Worm (Caenorhabditis elegans) whole organism, young adult: ENCODE data around the gene T24B8.7.

Experiments
- F23B12.7 ChIP-seq: sonication (generic microtip); optimal IDR thresholded peaks from 2 replicates; lab custom pipeline; 2017; ENCODE audit warnings: missing genetic modification characterization, mild to moderate bottlenecking, missing compliant biosample characterization, antibody characterized with exemption, moderate library complexity; ENCODE audit not compliant: insufficient read depth
- F33H1.4 ChIP-seq: fragments of 200-800 bp; sonication (Bioruptor generic); IDR thresholded peaks from 2 replicates; pipeline ENCODE4 v1.3.6; 2022; ENCODE audit warnings: missing genetic modification reagents, missing genetic modification characterization, missing compliant biosample characterization
- F37B4.10 ChIP-seq: fragments of 200-800 bp; sonication (Bioruptor generic); IDR thresholded peaks from 2 replicates; pipeline ENCODE4 v1.3.6; 2022; ENCODE audit warnings: missing genetic modification characterization, missing compliant biosample characterization
- F57C9.4 ChIP-seq: sonication (generic microtip); optimal IDR thresholded peaks from 2 replicates; lab custom pipeline; 2017; ENCODE audit warnings: mild to moderate bottlenecking, missing genetic modification characterization, missing compliant biosample characterization
- K11D2.4 ChIP-seq: fragments of 200-800 bp; sonication (Bioruptor generic); IDR thresholded peaks from 2 replicates; pipeline ENCODE4 v1.3.6; 2022; ENCODE audit warnings: missing genetic modification reagents, missing genetic modification characterization, missing compliant biosample characterization
- T07F8.4 ChIP-seq: sonication (generic microtip); optimal IDR thresholded peaks from 2 replicates; lab custom pipeline; 2016; ENCODE audit warnings: mild to moderate bottlenecking, missing genetic modification characterization, moderate library complexity, missing compliant biosample characterization
- Y53G8AR.9 ChIP-seq: fragments of 200-800 bp; sonication (Bioruptor generic); conservative IDR thresholded peaks from 2 replicates; pipeline ENCODE4 v1.3.6; 2022; ENCODE audit warnings: missing genetic modification reagents, missing genetic modification characterization, missing compliant biosample characterization
- ZK185.1 ChIP-seq: sonication (generic microtip); optimal IDR thresholded peaks from 2 replicates; lab custom pipeline; 2016; ENCODE audit warnings: mild to moderate bottlenecking, missing genetic modification characterization, missing compliant biosample characterization; ENCODE audit not compliant: poor library complexity, severe bottlenecking
- aptf-3 ChIP-seq: fragments of 200-800 bp; sonication (Bioruptor generic); IDR thresholded peaks from 2 replicates; pipeline ENCODE4 v1.3.6; 2022; ENCODE audit warnings: missing genetic modification characterization, missing compliant biosample characterization
- atf-7 ChIP-seq: sonication (generic microtip); optimal IDR thresholded peaks from 2 replicates; lab custom pipeline; 2017; ENCODE audit warnings: mild to moderate bottlenecking, missing genetic modification characterization, missing compliant biosample characterization
- athp-1 ChIP-seq: sonication (generic microtip); optimal IDR thresholded peaks from 2 replicates; lab custom pipeline; 2017; ENCODE audit warnings: mild to moderate bottlenecking, missing genetic modification characterization, missing compliant biosample characterization
- bed-2 ChIP-seq: fragments of 200-800 bp; sonication (Bioruptor generic); IDR thresholded peaks from 2 replicates; pipeline ENCODE4 v1.3.6; 2022; ENCODE audit warnings: missing genetic modification reagents, missing genetic modification characterization, missing compliant biosample characterization
- cebp-2 ChIP-seq: fragments of 200-800 bp; sonication (Bioruptor generic); IDR thresholded peaks from 2 replicates; pipeline ENCODE4 v1.3.6; 2022; ENCODE audit warnings: missing genetic modification characterization, missing compliant biosample characterization
- ceh-58 ChIP-seq: fragments of 200-800 bp; sonication (Bioruptor generic); IDR thresholded peaks from 2 replicates; pipeline ENCODE4 v1.3.6; 2022; ENCODE audit warnings: missing genetic modification characterization, missing compliant biosample characterization
- chd-7 ChIP-seq: sonication (generic microtip); optimal IDR thresholded peaks from 2 replicates; lab custom pipeline; 2016; ENCODE audit warnings: mild to moderate bottlenecking, missing genetic modification characterization, moderate library complexity, missing compliant biosample characterization
- die-1 ChIP-seq: sonication (generic microtip); optimal IDR thresholded peaks from 2 replicates; lab custom pipeline; 2016; ENCODE audit warnings: missing genotype, mild to moderate bottlenecking, missing genetic modification characterization, missing compliant biosample characterization
- dpl-1 ChIP-seq: fragments of 150-350 bp; optimal IDR thresholded peaks from 2 replicates; lab custom pipeline; 2014; ENCODE audit warnings: missing biosample characterization, missing genetic modification reagents, missing genetic modification characterization
- efl-1 ChIP-seq: fragments of 150-350 bp; optimal IDR thresholded peaks from 2 replicates; lab custom pipeline; 2014; ENCODE audit warnings: missing biosample characterization, missing genetic modification reagents, missing genetic modification characterization
- fkh-3 ChIP-seq: sonication (generic microtip); optimal IDR thresholded peaks from 2 replicates; lab custom pipeline; 2016; ENCODE audit warnings: mild to moderate bottlenecking, missing genetic modification characterization, missing compliant biosample characterization
- gei-17 ChIP-seq: fragments of 200-800 bp; sonication (Bioruptor generic); optimal IDR thresholded peaks from 2 replicates; lab custom pipeline; 2018; ENCODE audit warnings: mild to moderate bottlenecking, missing genetic modification characterization, missing compliant biosample characterization
- hlh-26 ChIP-seq: fragments of 200-800 bp; sonication (Bioruptor generic); conservative IDR thresholded peaks from 2 replicates; pipeline ENCODE4 v1.3.6; 2022; ENCODE audit warnings: missing genetic modification reagents, missing genetic modification characterization, missing compliant biosample characterization
- hrde-1 ChIP-seq: sonication (generic microtip); optimal IDR thresholded peaks from 2 replicates; lab custom pipeline; 2016; ENCODE audit warnings: missing genetic modification characterization, mild to moderate bottlenecking, missing compliant biosample characterization, moderate library complexity, missing genotype, missing genetic modification reagents, borderline replicate concordance
- lag-1 ChIP-seq: fragments of 200-800 bp; sonication (Bioruptor generic); IDR thresholded peaks from 2 replicates; pipeline ENCODE4 v1.3.6; 2022; ENCODE audit warnings: missing genetic modification reagents, missing genetic modification characterization, missing compliant biosample characterization
- let-526 ChIP-seq: fragments of 200-800 bp; sonication (Bioruptor generic); IDR thresholded peaks from 2 replicates; pipeline ENCODE4 v1.3.6; 2022; ENCODE audit warnings: missing genetic modification reagents, missing genetic modification characterization, missing compliant biosample characterization
- lin-26 ChIP-seq: fragments of 200-800 bp; sonication (Bioruptor generic); IDR thresholded peaks from 2 replicates; pipeline ENCODE4 v1.3.6; 2022; ENCODE audit warnings: missing genetic modification reagents, missing genetic modification characterization, missing compliant biosample characterization
- lin-54 ChIP-seq: fragments of 200-800 bp; sonication (Bioruptor generic); optimal IDR thresholded peaks from 2 replicates; lab custom pipeline; 2018; ENCODE audit warnings: mild to moderate bottlenecking, missing genetic modification characterization, missing compliant biosample characterization
- lsl-1 ChIP-seq: fragments of 200-800 bp; sonication (Bioruptor generic); optimal IDR thresholded peaks from 2 replicates; lab custom pipeline; 2018; ENCODE audit warnings: mild to moderate bottlenecking, missing genetic modification characterization, moderate library complexity, missing compliant biosample characterization
- lsy-27 ChIP-seq: sonication (generic microtip); optimal IDR thresholded peaks from 2 replicates; lab custom pipeline; 2017; ENCODE audit warnings: missing genetic modification characterization, mild to moderate bottlenecking, missing compliant biosample characterization, antibody characterized with exemption, missing genotype, borderline replicate concordance; ENCODE audit not compliant: insufficient read depth
- madf-6 ChIP-seq: fragments of 200-800 bp; sonication (Bioruptor generic); IDR thresholded peaks from 2 replicates; pipeline ENCODE4 v1.3.6; 2022; ENCODE audit warnings: missing genetic modification reagents, missing genetic modification characterization, missing compliant biosample characterization
- madf-8 ChIP-seq: fragments of 200-800 bp; sonication (Bioruptor generic); conservative IDR thresholded peaks from 2 replicates; pipeline ENCODE4 v1.3.6; 2022; ENCODE audit warnings: missing genetic modification reagents, missing genetic modification characterization, missing compliant biosample characterization
- mcd-1 ChIP-seq: fragments of 200-800 bp; sonication (Bioruptor generic); IDR thresholded peaks from 2 replicates; pipeline ENCODE4 v1.3.6; 2022; ENCODE audit warnings: missing genetic modification reagents, missing genetic modification characterization, missing compliant biosample characterization
- mxl-1 ChIP-seq: sonication (generic microtip); optimal IDR thresholded peaks from 2 replicates; lab custom pipeline; 2016; ENCODE audit warnings: missing genetic modification characterization, missing compliant biosample characterization
- nfyb-1 ChIP-seq: fragments of 200-800 bp; sonication (Bioruptor generic); IDR thresholded peaks from 2 replicates; pipeline ENCODE4 v1.3.6; 2022; ENCODE audit warnings: missing genetic modification reagents, missing genetic modification characterization, missing compliant biosample characterization
- nhr-120 ChIP-seq: fragments of 200-800 bp; sonication (Bioruptor generic); IDR thresholded peaks from 2 replicates; pipeline ENCODE4 v1.3.6; 2022; ENCODE audit warnings: missing genetic modification characterization, missing compliant biosample characterization
- nhr-27 ChIP-seq: fragments of 200-800 bp; sonication (Bioruptor generic); optimal IDR thresholded peaks from 2 replicates; lab custom pipeline; 2018; ENCODE audit warnings: mild to moderate bottlenecking, missing genetic modification characterization, moderate library complexity, missing compliant biosample characterization
- nhr-80 ChIP-seq: sonication (generic microtip); optimal IDR thresholded peaks from 2 replicates; lab custom pipeline; 2016; ENCODE audit warnings: missing genetic modification characterization, missing compliant biosample characterization
- rcor-1 ChIP-seq: fragments of 200-800 bp; sonication (Bioruptor generic); IDR thresholded peaks from 2 replicates; pipeline ENCODE4 v1.3.6; 2022; ENCODE audit warnings: missing genetic modification reagents, missing genetic modification characterization, missing compliant biosample characterization
- sea-2 ChIP-seq: fragments of 200-800 bp; sonication (Bioruptor generic); IDR thresholded peaks from 2 replicates; pipeline ENCODE4 v1.3.6; 2022; ENCODE audit warnings: missing genetic modification characterization, missing compliant biosample characterization
- snpc-3.4 ChIP-seq: sonication (generic microtip); optimal IDR thresholded peaks from 2 replicates; lab custom pipeline; 2017; ENCODE audit warnings: missing genetic modification characterization, mild to moderate bottlenecking, missing compliant biosample characterization, antibody characterized with exemption, moderate library complexity, missing genotype, missing genetic modification reagents
- snpc-4 ChIP-seq, 5 experiments: fragments of 150-350 bp in 1 of 5; sonication (generic microtip) in 4 of 5; optimal IDR thresholded peaks; 2 replicates each; lab custom pipeline; 2014 to 2018; ENCODE audit warnings: missing genetic modification characterization in 5 of 5, missing biosample characterization in 3 of 5, antibody characterized with exemption in 2 of 5, mild to moderate bottlenecking in 2 of 5, missing compliant biosample characterization in 2 of 5, missing genotype in 2 of 5, moderate library complexity in 2 of 5, missing genetic modification reagents in 1 of 5
- unc-62 ChIP-seq: fragments of 150-350 bp; optimal IDR thresholded peaks from 2 replicates; lab custom pipeline; 2014; ENCODE audit warnings: missing biosample characterization, missing genetic modification reagents, missing genetic modification characterization
- zim-3 ChIP-seq: sonication (generic microtip); optimal IDR thresholded peaks from 2 replicates; lab custom pipeline; 2017; ENCODE audit warnings: mild to moderate bottlenecking, missing genetic modification characterization, moderate library complexity, missing compliant biosample characterization
- ztf-18 ChIP-seq: sonication (generic microtip); optimal IDR thresholded peaks from 2 replicates; lab custom pipeline; 2016; ENCODE audit warnings: missing genotype, mild to moderate bottlenecking, missing genetic modification characterization, missing compliant biosample characterization
- ztf-28 ChIP-seq: fragments of 200-800 bp; sonication (Bioruptor generic); IDR thresholded peaks from 2 replicates; pipeline ENCODE4 v1.3.6; 2022; ENCODE audit warnings: missing genetic modification reagents, missing genetic modification characterization, missing compliant biosample characterization
- ztf-3 ChIP-seq: fragments of 200-800 bp; sonication (Bioruptor generic); optimal IDR thresholded peaks from 2 replicates; lab custom pipeline; 2018; ENCODE audit warnings: mild to moderate bottlenecking, missing genetic modification characterization, missing compliant biosample characterization
- ztf-6 ChIP-seq: fragments of 200-800 bp; sonication (Bioruptor generic); IDR thresholded peaks from 2 replicates; pipeline ENCODE4 v1.3.6; 2022; ENCODE audit warnings: missing genetic modification reagents, missing genetic modification characterization, missing compliant biosample characterization

The T24B8.7 gene

ce11 chrII:9100798-9101197 lies 47.3 kb upstream of the T24B8.7 start, which contains the start of gene T24H10.5:
Gene T24H10.5 (plus strand): TSS chrII:9101098.
- TF ChIP-seq nhr-27 (tag; lab: Kevin White, UChicago) (no peak), F37B4.10 (GFP tag; lab: Robert Waterston, UW) (no peak), madf-6 (GFP tag; lab: Robert Waterston, UW) (peak; percentile 34; the same call in 1 of the 2 replicates), lsl-1 (no peak)

- TF ChIP-seq snpc-4 (GFP tag; optimal IDR thresholded peaks at IDR 0.05; lab: Kevin White, UChicago) (no peak), snpc-4 (tag; optimal IDR thresholded peaks at IDR 0.05; lab: Kevin White, UChicago) (peak in 2 of 4 experiments; percentile 51 to 53), ZK185.1 (tag; lab: Kevin White, UChicago) (peak; percentile 68), ztf-28 (GFP tag; lab: Robert Waterston, UW) (no peak), bed-2 (GFP tag; lab: Robert Waterston, UW) (no peak), gei-17 (no peak), K11D2.4 (GFP tag; lab: Robert Waterston, UW) (0 out of 2 replicates have a peak, but pooled peaks have one; percentile 14), lin-54 (GFP tag; lab: Kevin White, UChicago) (peak; percentile 71), ztf-3 (GFP tag; lab: Kevin White, UChicago) (no peak), F23B12.7 (peak; percentile 13), efl-1 (GFP tag; lab: Kevin White, UChicago) (peak; percentile 51), ztf-18 (tag; lab: Kevin White, UChicago) (peak; percentile 97), die-1 (no peak), T07F8.4 (no peak), snpc-3.4 (tag; lab: Kevin White, UChicago) (peak; percentile 10), lsy-27 (tag; lab: Kevin White, UChicago) (no peak), lag-1 (GFP tag; lab: Robert Waterston, UW) (no peak), mxl-1 (tag; lab: Kevin White, UChicago) (no peak), rcor-1 (GFP tag; lab: Robert Waterston, UW) (peak; percentile 21; the same call in 1 of the 2 replicates), ztf-6 (GFP tag; lab: Robert Waterston, UW) (no peak), F33H1.4 (GFP tag; lab: Robert Waterston, UW) (peak; percentile 68), chd-7 (no peak), hrde-1 (tag; lab: Kevin White, UChicago) (no peak), hlh-26 (GFP tag; lab: Robert Waterston, UW) (no peak), F57C9.4 (no peak), nfyb-1 (GFP tag; lab: Robert Waterston, UW) (peak; percentile 64; the same call in 1 of the 2 replicates), dpl-1 (GFP tag; lab: Kevin White, UChicago) (peak; percentile 48), ceh-58 (GFP tag; lab: Robert Waterston, UW) (no peak), Y53G8AR.9 (GFP tag; lab: Robert Waterston, UW) (0 out of 2 replicates have a peak, but pooled peaks have one; percentile 52), zim-3 (tag; lab: Kevin White, UChicago) (no peak), sea-2 (GFP tag; lab: Robert Waterston, UW) (no peak), F37B4.10 (GFP tag; lab: Robert Waterston, UW) (no peak), mcd-1 (peak; percentile 84), nhr-80 (peak; percentile 26), lin-26 (GFP tag; lab: Robert Waterston, UW) (no peak), fkh-3 (no peak), cebp-2 (GFP tag; lab: Robert Waterston, UW) (no peak), athp-1 (tag; lab: Kevin White, UChicago) (no peak), atf-7 (tag; lab: Kevin White, UChicago) (no peak), nhr-120 (GFP tag; lab: Robert Waterston, UW) (no peak), madf-8 (GFP tag; lab: Robert Waterston, UW) (0 out of 2 replicates have a peak, but pooled peaks have one; percentile 16), let-526 (GFP tag; lab: Robert Waterston, UW) (no peak), unc-62 (no peak), aptf-3 (GFP tag; lab: Robert Waterston, UW) (no peak)
Observed at ce11 chrII:9099017-9099416, 45.6 kb upstream of the T24B8.7 start, which contains the start of gene T24H10.1. Gene T24H10.1 (plus strand): TSS chrII:9099371.
